Worm (Caenorhabditis elegans): ENCODE results near the gene dpy-13.
"Not testable (repeated sequence)": the region's sequence is repeated elsewhere in the genome, so short reads cannot be mapped to it uniquely, and the experiment has no call there.

dpy-13 gene

DNA sequence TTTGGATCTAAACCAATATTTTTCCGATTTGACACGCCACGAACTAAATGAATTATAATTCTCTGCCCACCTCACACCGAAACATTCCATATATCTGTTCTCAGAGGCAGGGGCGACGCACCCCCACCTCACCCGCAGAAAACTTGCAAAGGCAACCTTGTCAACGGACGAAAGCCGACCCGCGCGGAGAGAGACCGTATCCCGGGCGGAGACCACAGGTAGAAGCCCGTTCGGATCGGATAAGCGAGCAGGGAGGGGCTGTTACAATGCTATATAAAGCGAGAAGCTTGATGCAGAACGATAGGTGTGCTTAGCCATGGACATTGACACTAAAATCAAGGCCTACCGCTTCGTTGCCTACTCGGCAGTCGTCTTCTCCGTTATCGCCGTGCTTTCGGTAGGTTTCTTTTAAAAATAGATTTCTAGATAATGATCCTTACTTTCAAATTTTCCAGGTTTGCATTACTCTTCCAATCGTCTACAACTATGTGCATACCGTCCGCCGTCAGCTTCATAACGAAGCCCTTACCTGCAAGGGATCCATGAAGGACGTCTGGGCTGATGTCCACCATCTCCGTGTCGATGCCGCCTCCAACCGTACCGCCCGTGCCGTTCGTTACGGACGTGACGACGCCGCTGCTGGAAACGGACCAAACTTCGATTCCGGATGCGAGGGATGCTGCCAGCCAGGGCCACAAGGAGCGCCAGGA lies at the start of gene dpy-13, which contains the start of gene zipt-2.2:
Gene dpy-13, plus strand, starts transcription at position 300 of the 710 bp plus-strand sequence.
Gene zipt-2.2, minus strand, starts transcription at position 51 of the 710 bp plus-strand sequence.
- TF ChIP-seq sem-4 (tag; optimal IDR thresholded peaks at IDR 0.05) (no peak), ama-1 (optimal IDR thresholded peaks at IDR 0.05) (peak; percentile 87), nhr-21 (tag; optimal IDR thresholded peaks at IDR 0.05) (peak; percentile 42)

DNA sequence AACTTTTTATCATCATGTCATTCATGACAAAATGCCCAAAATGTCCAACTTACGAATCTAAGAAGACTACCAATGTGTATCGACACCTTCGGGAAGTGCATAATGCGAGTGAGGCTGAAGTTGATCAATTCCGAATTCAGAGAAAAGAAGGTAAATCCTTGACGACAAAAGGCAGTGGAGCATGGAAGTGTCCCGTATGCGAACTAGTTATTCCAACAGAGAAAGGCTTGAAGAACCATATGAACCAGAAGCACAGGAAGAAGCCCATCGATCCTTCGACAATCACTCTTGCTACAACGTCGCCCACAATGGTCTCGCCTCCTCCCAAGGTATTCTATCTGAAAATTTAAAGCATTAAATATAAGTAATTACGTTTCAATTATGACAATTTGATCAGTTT lies 49.3 kb upstream of the dpy-13 start, which contains the start of gene K08D10.11:
Gene K08D10.11, minus strand, starts transcription at position 101 of the 400 bp plus-strand sequence.
- TF ChIP-seq unc-39, snpc-4, lin-39 (tag; optimal IDR thresholded peaks at IDR 0.05): not testable (repeated sequence)

DNA sequence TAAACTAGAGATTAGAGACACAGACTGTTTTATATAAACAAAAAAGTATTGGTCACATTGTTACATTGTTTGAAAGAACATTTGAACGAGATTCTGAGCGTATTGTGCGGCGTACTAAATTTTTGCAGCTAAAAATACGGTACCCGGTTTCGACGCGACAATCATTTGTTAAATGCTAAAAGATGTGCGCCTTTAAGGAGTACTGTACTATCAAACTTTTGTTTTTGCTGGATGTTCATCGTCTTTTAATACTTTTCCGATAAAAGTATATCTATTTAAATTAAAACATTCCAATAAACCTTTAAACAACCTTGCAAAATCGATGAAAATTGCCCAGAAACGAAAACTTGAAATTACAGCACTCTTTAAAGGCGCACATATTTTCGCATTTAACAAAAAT lies 38.7 kb upstream of the dpy-13 start, which contains the start of gene K06B9.6:
Gene K06B9.6, minus strand, starts transcription at position 101 of the 400 bp plus-strand sequence.
- not testable (repeated sequence) for TF ChIP-seq nhr-25 (tag; optimal IDR thresholded peaks at IDR 0.05); fos-1 (tag; optimal IDR thresholded peaks at IDR 0.05); Y55F3AM.14 (GFP tag; optimal IDR thresholded peaks at IDR 0.05)

DNA sequence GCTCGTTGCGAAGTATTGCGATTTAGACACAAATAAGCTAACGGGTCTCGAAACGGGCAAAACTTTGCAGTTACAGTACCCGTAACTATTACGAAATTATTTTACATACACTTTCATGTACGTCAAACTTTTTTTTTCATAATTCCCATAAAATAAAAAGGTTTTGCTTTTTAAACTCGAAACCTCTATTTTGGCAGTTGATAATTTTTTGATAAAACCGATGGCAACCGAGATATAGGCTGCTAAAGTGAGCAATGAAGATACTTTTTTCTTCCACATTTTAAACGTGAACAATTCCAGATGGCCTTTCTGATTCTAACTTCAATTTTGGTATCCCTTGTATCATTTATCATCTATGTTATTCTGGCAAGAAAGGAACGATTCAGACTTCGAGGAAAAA lies 38.2 kb upstream of the dpy-13 start, which contains the start of gene cyp-25A6:
Gene cyp-25A6, plus strand, starts transcription at position 301 of the 400 bp plus-strand sequence.
- not testable (repeated sequence) for TF ChIP-seq elt-3 (tag; optimal IDR thresholded peaks at IDR 0.05); lin-11 (tag; optimal IDR thresholded peaks at IDR 0.05); unc-55 (GFP tag; optimal IDR thresholded peaks at IDR 0.05)

DNA sequence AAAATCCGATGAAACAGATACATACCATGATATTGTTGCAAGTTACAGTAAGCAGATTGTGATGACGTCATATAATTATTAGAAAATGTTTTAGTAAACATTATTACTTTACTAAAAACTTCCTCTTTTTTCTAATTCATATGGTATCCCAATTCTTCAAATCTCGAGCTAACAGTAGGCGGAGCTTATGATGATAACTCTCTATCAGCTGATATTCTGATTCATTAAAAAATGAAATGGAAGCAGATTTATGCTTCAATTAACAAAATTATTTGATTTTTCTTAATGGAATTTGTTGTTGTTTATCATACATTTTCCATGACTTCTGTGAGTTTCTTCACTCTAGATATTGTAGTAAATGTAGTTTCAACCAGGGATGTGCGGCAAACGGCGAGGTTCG lies 31.1 kb upstream of the dpy-13 start, which contains the start of gene pax-2:
Gene pax-2, minus strand, starts transcription at position 101 of the 400 bp plus-strand sequence.
- no peak for TF ChIP-seq nhr-12 (tag; optimal IDR thresholded peaks at IDR 0.05)
- no peak for TF ChIP-seq ztf-11 (tag; optimal IDR thresholded peaks at IDR 0.05)
- no peak for TF ChIP-seq snpc-4 (tag; optimal IDR thresholded peaks at IDR 0.05)
- TF ChIP-seq R02D3.7 (tag; optimal IDR thresholded peaks at IDR 0.05): no peak
- TF ChIP-seq aly-2 (tag; optimal IDR thresholded peaks at IDR 0.05): no peak
- TF ChIP-seq ceh-82 (tag; optimal IDR thresholded peaks at IDR 0.05): no peak
- TF ChIP-seq skn-1 (tag; optimal IDR thresholded peaks at IDR 0.05): no peak
- TF ChIP-seq ama-1 (optimal IDR thresholded peaks at IDR 0.05): no peak
- TF ChIP-seq sma-3 (GFP tag; optimal IDR thresholded peaks at IDR 0.05): no peak
- no peak for TF ChIP-seq nhr-21 (tag; optimal IDR thresholded peaks at IDR 0.05)
- TF ChIP-seq nhr-237 (tag; optimal IDR thresholded peaks at IDR 0.05): no peak
- no peak for TF ChIP-seq egl-27 (tag; optimal IDR thresholded peaks at IDR 0.05)
- TF ChIP-seq nhr-129 (tag; optimal IDR thresholded peaks at IDR 0.05): no peak
- TF ChIP-seq Y55F3AM.14 (GFP tag; optimal IDR thresholded peaks at IDR 0.05): no peak
- no peak for TF ChIP-seq crh-2 (tag; optimal IDR thresholded peaks at IDR 0.05)
- TF ChIP-seq nhr-11 (tag; optimal IDR thresholded peaks at IDR 0.05): no peak
- no peak for TF ChIP-seq ztf-4 (tag; optimal IDR thresholded peaks at IDR 0.05)
- TF ChIP-seq zag-1 (tag; optimal IDR thresholded peaks at IDR 0.05): no peak
- TF ChIP-seq sma-9 (GFP tag; optimal IDR thresholded peaks at IDR 0.05): no peak
- no peak for TF ChIP-seq sma-9 (tag; optimal IDR thresholded peaks at IDR 0.05)

DNA sequence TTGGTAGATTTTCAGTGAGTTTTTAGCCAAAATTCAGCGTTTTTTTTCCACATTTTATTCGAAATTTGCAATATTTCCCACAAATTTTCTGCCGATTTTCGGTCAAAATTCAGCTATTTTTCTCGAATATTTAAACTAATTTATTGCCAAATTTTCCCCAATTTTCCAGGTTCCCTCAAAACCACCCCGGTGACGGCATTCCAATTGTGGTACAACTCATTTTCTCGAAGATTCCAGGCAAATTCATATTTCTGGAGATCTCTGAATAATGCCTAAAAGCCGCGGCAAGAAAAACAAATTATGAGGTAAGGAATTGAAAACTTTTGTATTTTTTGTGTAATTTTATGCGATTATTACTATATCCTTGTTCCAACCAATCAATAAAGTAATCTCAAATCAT lies 28.3 kb upstream of the dpy-13 start, which contains the start of gene osgn-1:
Gene osgn-1, plus strand, starts transcription at position 301 of the 400 bp plus-strand sequence.
- TF ChIP-seq egl-27 (tag; optimal IDR thresholded peaks at IDR 0.05): no peak
- TF ChIP-seq Y55F3AM.14 (GFP tag; optimal IDR thresholded peaks at IDR 0.05): no peak
- TF ChIP-seq nhr-23 (tag; optimal IDR thresholded peaks at IDR 0.05): no peak
- no peak for TF ChIP-seq ama-1 (optimal IDR thresholded peaks at IDR 0.05)
- TF ChIP-seq unc-39 (tag; optimal IDR thresholded peaks at IDR 0.05): no peak
- no peak for TF ChIP-seq nhr-12 (tag; optimal IDR thresholded peaks at IDR 0.05)
- TF ChIP-seq peb-1 (tag; optimal IDR thresholded peaks at IDR 0.05): no peak
- TF ChIP-seq ztf-1 (GFP tag; conservative IDR thresholded peaks at IDR 0.05): no peak
- no peak for TF ChIP-seq elt-3 (tag; optimal IDR thresholded peaks at IDR 0.05)
- TF ChIP-seq nhr-237 (tag; optimal IDR thresholded peaks at IDR 0.05): no peak
- no peak for TF ChIP-seq alr-1 (tag; optimal IDR thresholded peaks at IDR 0.05)
- TF ChIP-seq ztf-11 (tag; optimal IDR thresholded peaks at IDR 0.05): no peak
- TF ChIP-seq zag-1 (tag; optimal IDR thresholded peaks at IDR 0.05): no peak
- TF ChIP-seq gmeb-1 (tag; optimal IDR thresholded peaks at IDR 0.05): no peak
- TF ChIP-seq sem-4 (tag; optimal IDR thresholded peaks at IDR 0.05): no peak
- no peak for TF ChIP-seq ceh-82 (tag; optimal IDR thresholded peaks at IDR 0.05)
- TF ChIP-seq snpc-4 (tag; optimal IDR thresholded peaks at IDR 0.05): no peak
- TF ChIP-seq R02D3.7 (tag; optimal IDR thresholded peaks at IDR 0.05): no peak
- TF ChIP-seq unc-62 (GFP tag; optimal IDR thresholded peaks at IDR 0.05): no peak
